Fruit fly (Drosophila melanogaster) whole organism, wandering third instar larva: ENCODE results near the gene p24-2.
A peak's percentile ranks its signal among the peaks of the same experiment; 100 is the strongest.

ENCODE experiments used
- Abd-B ChIP-seq: fragments of >200 bp; optimal IDR thresholded peaks from 2 replicates; lab custom pipeline; 2017; ENCODE audit warnings: missing biosample characterization, missing genetic modification characterization
- CG32264 ChIP-seq: fragments of 200-800 bp; sonication (Bioruptor generic); optimal IDR thresholded peaks from 2 replicates; lab custom pipeline; 2016; ENCODE audit warnings: missing biosample characterization, missing genetic modification characterization
- CG9705 ChIP-seq: fragments of 200-800 bp; sonication (Bioruptor generic); optimal IDR thresholded peaks from 2 replicates; lab custom pipeline; 2018; ENCODE audit warnings: missing biosample characterization, mild to moderate bottlenecking, missing genetic modification characterization
- CrebA ChIP-seq: fragments of 200-800 bp; sonication (Bioruptor generic); optimal IDR thresholded peaks from 2 replicates; lab custom pipeline; 2016; ENCODE audit warnings: missing biosample characterization, mild to moderate bottlenecking, missing genetic modification characterization, borderline replicate concordance
- Dfd ChIP-seq: fragments of >200 bp; optimal IDR thresholded peaks from 2 replicates; lab custom pipeline; 2017; ENCODE audit warnings: missing biosample characterization, missing genetic modification characterization
- Dif ChIP-seq: fragments of 200-275, 200-300 bp; sonication (Bioruptor generic); optimal IDR thresholded peaks from 2 replicates; lab custom pipeline; 2018; ENCODE audit warnings: missing biosample characterization, missing genetic modification characterization; ENCODE audit not compliant: partially characterized antibody
- GATAd ChIP-seq: sonication (Bioruptor generic); optimal IDR thresholded peaks from 2 replicates; lab custom pipeline; 2016; ENCODE audit warnings: missing biosample characterization, missing genetic modification characterization
- HLH106 ChIP-seq: fragments of 200-800 bp; optimal IDR thresholded peaks from 3 replicates; lab custom pipeline; 2019; ENCODE audit warnings: missing biosample characterization, mild to moderate bottlenecking, missing genetic modification characterization, moderate library complexity
- Hnf4 ChIP-seq: fragments of 200-800 bp; sonication (Bioruptor generic); optimal IDR thresholded peaks from 2 replicates; lab custom pipeline; 2016; ENCODE audit warnings: missing biosample characterization, mild to moderate bottlenecking, missing genetic modification characterization
- Hr78 ChIP-seq: fragments of >200 bp; optimal IDR thresholded peaks from 2 replicates; lab custom pipeline; 2017; ENCODE audit warnings: missing biosample characterization, missing genetic modification characterization
- Hr83 ChIP-seq: fragments of 200-300 bp; sonication (Bioruptor generic); optimal IDR thresholded peaks from 2 replicates; lab custom pipeline; 2016; ENCODE audit warnings: missing biosample characterization, mild to moderate bottlenecking, missing genetic modification characterization, moderate library complexity; ENCODE audit not compliant: poor library complexity, severe bottlenecking
- Jra ChIP-seq: sonication (Bioruptor generic); optimal IDR thresholded peaks from 2 replicates; lab custom pipeline; 2016; ENCODE audit warnings: missing biosample characterization, missing genetic modification characterization
- Mio ChIP-seq: sonication (Bioruptor generic); optimal IDR thresholded peaks from 2 replicates; lab custom pipeline; 2016; ENCODE audit warnings: missing biosample characterization, missing genetic modification characterization
- Myc ChIP-seq: fragments of >200 bp; optimal IDR thresholded peaks from 2 replicates; lab custom pipeline; 2017
- N ChIP-seq: fragments of >200 bp; optimal IDR thresholded peaks from 2 replicates; lab custom pipeline; 2018; ENCODE audit warnings: missing biosample characterization, missing external identifiers, missing genetic modification characterization
- OdsH ChIP-seq: fragments of 200-800 bp; sonication (Bioruptor generic); optimal IDR thresholded peaks from 2 replicates; lab custom pipeline; 2016; ENCODE audit warnings: missing biosample characterization, mild to moderate bottlenecking, missing genetic modification characterization
- Rel ChIP-seq, 2 experiments: fragments of 200-800 bp; sonication (Bioruptor generic) in 1 of 2; optimal IDR thresholded peaks; 2 replicates in 1 of 2; 3 replicates in 1 of 2; lab custom pipeline; 2016 to 2019; ENCODE audit warnings: mild to moderate bottlenecking in 2 of 2, missing biosample characterization in 2 of 2, missing genetic modification characterization in 2 of 2, moderate library complexity in 1 of 2
- Sp1 ChIP-seq: fragments of 200-800 bp; sonication (Bioruptor generic); optimal IDR thresholded peaks from 3 replicates; lab custom pipeline; 2019; ENCODE audit warnings: missing biosample characterization, mild to moderate bottlenecking, missing genetic modification characterization, moderate library complexity
- Vsx2 ChIP-seq: fragments of 200-300, 225-300 bp; sonication (Bioruptor generic); optimal IDR thresholded peaks from 2 replicates; lab custom pipeline; 2018; ENCODE audit warnings: missing biosample characterization, missing genetic modification characterization; ENCODE audit not compliant: partially characterized antibody
- br ChIP-seq: fragments of 200-800 bp; sonication (Bioruptor generic); optimal IDR thresholded peaks from 2 replicates; lab custom pipeline; 2016; ENCODE audit warnings: missing biosample characterization, missing genetic modification characterization
- brk ChIP-seq: fragments of 200-800 bp; sonication (Bioruptor generic); optimal IDR thresholded peaks from 2 replicates; lab custom pipeline; 2016; ENCODE audit warnings: missing biosample characterization, mild to moderate bottlenecking, missing genetic modification characterization
- dl ChIP-seq, 2 experiments: fragments of 175-275, 200-275 bp in 1 of 2; fragments of 200-275 bp in 1 of 2; sonication (Bioruptor generic); optimal IDR thresholded peaks; lab custom pipeline; 2018; ENCODE audit warnings: mild to moderate bottlenecking in 2 of 2, missing biosample characterization in 2 of 2, missing genetic modification characterization in 2 of 2, moderate library complexity in 2 of 2; ENCODE audit not compliant: partially characterized antibody in 2 of 2, insufficient read depth in 1 of 2
- dmrt93B ChIP-seq: fragments of 200-800 bp; sonication (Bioruptor generic); optimal IDR thresholded peaks from 2 replicates; lab custom pipeline; 2018; ENCODE audit warnings: missing biosample characterization, mild to moderate bottlenecking, missing genetic modification characterization
- dsf ChIP-seq: sonication (Bioruptor generic); optimal IDR thresholded peaks from 2 replicates; lab custom pipeline; 2016; ENCODE audit warnings: missing biosample characterization, missing genetic modification characterization, borderline replicate concordance
- ey ChIP-seq: fragments of 200-800 bp; sonication (Bioruptor generic); optimal IDR thresholded peaks from 2 replicates; lab custom pipeline; 2016; ENCODE audit warnings: missing biosample characterization, missing genetic modification characterization
- foxo ChIP-seq, 2 experiments: fragments of 200-800 bp; sonication (Bioruptor generic); optimal IDR thresholded peaks; 2 replicates in 1 of 2; 3 replicates in 1 of 2; lab custom pipeline; 2016 to 2017; ENCODE audit warnings: missing biosample characterization in 2 of 2, missing genetic modification characterization in 2 of 2
- fru ChIP-seq: fragments of 200-800 bp; sonication (Bioruptor generic); optimal IDR thresholded peaks from 3 replicates; lab custom pipeline; 2016; ENCODE audit warnings: missing biosample characterization, mild to moderate bottlenecking, missing genetic modification characterization
- h ChIP-seq: fragments of 200-800 bp; sonication (Bioruptor generic); optimal IDR thresholded peaks from 3 replicates; lab custom pipeline; 2016; ENCODE audit warnings: missing biosample characterization, mild to moderate bottlenecking, missing genetic modification characterization
- jim ChIP-seq: fragments of 175-275, 200-325 bp; sonication (Bioruptor generic); optimal IDR thresholded peaks from 2 replicates; lab custom pipeline; 2016; ENCODE audit warnings: missing biosample characterization, mild to moderate bottlenecking, missing genetic modification characterization
- lola ChIP-seq: fragments of >200 bp; optimal IDR thresholded peaks from 2 replicates; lab custom pipeline; 2017; ENCODE audit warnings: missing biosample characterization, missing genetic modification characterization
- pan ChIP-seq: fragments of >200 bp; optimal IDR thresholded peaks from 2 replicates; lab custom pipeline; 2017
- psq ChIP-seq: fragments of 200-800 bp; sonication (Bioruptor generic); optimal IDR thresholded peaks from 3 replicates; lab custom pipeline; 2017; ENCODE audit warnings: missing biosample characterization, mild to moderate bottlenecking, missing genetic modification characterization, moderate library complexity
- rgr ChIP-seq: fragments of 200-800 bp; sonication (Bioruptor generic); optimal IDR thresholded peaks from 3 replicates; lab custom pipeline; 2016; ENCODE audit warnings: missing biosample characterization, mild to moderate bottlenecking, missing genetic modification characterization
- sage ChIP-seq: fragments of 200-800 bp; sonication (Bioruptor generic); optimal IDR thresholded peaks from 2 replicates; lab custom pipeline; 2016; ENCODE audit warnings: missing biosample characterization, mild to moderate bottlenecking, missing genetic modification characterization
- sv ChIP-seq: fragments of 200-800 bp; sonication (Bioruptor generic); optimal IDR thresholded peaks from 3 replicates; lab custom pipeline; 2016; ENCODE audit warnings: missing biosample characterization, missing genetic modification characterization
- tai ChIP-seq: sonication (Bioruptor generic); optimal IDR thresholded peaks from 2 replicates; lab custom pipeline; 2016; ENCODE audit warnings: missing biosample characterization, missing genetic modification characterization
- usp ChIP-seq: fragments of >200 bp; optimal IDR thresholded peaks from 2 replicates; lab custom pipeline; 2017; ENCODE audit warnings: missing biosample characterization, missing genetic modification characterization
- woc ChIP-seq: sonication (Bioruptor generic); optimal IDR thresholded peaks from 2 replicates; lab custom pipeline; 2016; ENCODE audit warnings: missing biosample characterization, mild to moderate bottlenecking, missing genetic modification characterization

Gene p24-2

dm6 chr3R:9705008-9705628, 12.5 kb upstream of the p24-2 start, which contains the start of gene Unc-115a:
Unc-115a (minus strand) TSS chr3R:9705417.
- peak; percentile 71 for TF ChIP-seq fru (GFP tag; lab: Kevin White, UChicago)
- no peak for TF ChIP-seq Dfd
- TF ChIP-seq N (GFP tag; lab: Kevin White, UChicago) = no peak
- TF ChIP-seq Hnf4 = no peak
- peak; percentile 56 for TF ChIP-seq Dif (GFP tag; lab: Kevin White, UChicago)
- no peak for TF ChIP-seq tai (GFP tag; lab: Kevin White, UChicago)
- peak; percentile 38 for TF ChIP-seq sv (GFP tag; lab: Kevin White, UChicago)
- TF ChIP-seq woc (GFP tag; lab: Kevin White, UChicago) = no peak
- TF ChIP-seq dmrt93B (GFP tag; lab: Kevin White, UChicago) = no peak
- TF ChIP-seq sage (GFP tag; lab: Kevin White, UChicago) = no peak
- TF ChIP-seq Sp1 (GFP tag; lab: Kevin White, UChicago) = peak; percentile 57
- TF ChIP-seq usp (GFP tag; lab: Kevin White, UChicago) = no peak
- TF ChIP-seq Hr83 (GFP tag; lab: Kevin White, UChicago) = peak; percentile 77
- TF ChIP-seq jim (GFP tag; lab: Kevin White, UChicago) = peak; percentile 95
- no peak for TF ChIP-seq dl (GFP tag; optimal IDR thresholded peaks at IDR 0.05; lab: Kevin White, UChicago; ENCODE audit: insufficient read depth in 1 of 2, partially characterized antibody in 2 of 2)
- TF ChIP-seq ey (GFP tag; lab: Kevin White, UChicago) = no peak
- peak; percentile 57 for TF ChIP-seq rgr (GFP tag; lab: Kevin White, UChicago)
- TF ChIP-seq CG32264 = no peak
- no peak for TF ChIP-seq pan (lab: Kevin White, UChicago)
- TF ChIP-seq GATAd (GFP tag; lab: Kevin White, UChicago) = no peak
- no peak for TF ChIP-seq HLH106 (tag; lab: Kevin White, UChicago)
- peak; percentile 57 for TF ChIP-seq h (GFP tag; lab: Kevin White, UChicago)
- peak; percentile 5 for TF ChIP-seq OdsH (GFP tag; lab: Kevin White, UChicago)
- no peak for TF ChIP-seq Abd-B
- no peak for TF ChIP-seq Jra (GFP tag; lab: Kevin White, UChicago)
- TF ChIP-seq brk (GFP tag; lab: Kevin White, UChicago) = no peak
- no peak for TF ChIP-seq foxo (GFP tag; optimal IDR thresholded peaks at IDR 0.05; lab: Kevin White, UChicago)
- TF ChIP-seq Hr78 = no peak
- no peak for TF ChIP-seq lola
- TF ChIP-seq psq (GFP tag; lab: Kevin White, UChicago) = no peak
- no peak for TF ChIP-seq Rel (GFP tag; optimal IDR thresholded peaks at IDR 0.05; lab: Kevin White, UChicago)
- peak; percentile 61 for TF ChIP-seq Rel (tag; optimal IDR thresholded peaks at IDR 0.05; lab: Kevin White, UChicago)
- no peak for TF ChIP-seq dsf (GFP tag; lab: Kevin White, UChicago)
- no peak for TF ChIP-seq CrebA (GFP tag; lab: Kevin White, UChicago)
- no peak for TF ChIP-seq CG9705 (GFP tag; lab: Kevin White, UChicago)
- TF ChIP-seq Vsx2 (GFP tag; lab: Kevin White, UChicago) = no peak
- TF ChIP-seq Mio (GFP tag; lab: Kevin White, UChicago) = no peak
- peak; percentile 86 for TF ChIP-seq Myc (lab: Kevin White, UChicago)
- TF ChIP-seq br (GFP tag; lab: Kevin White, UChicago) = no peak

- TF ChIP-seq tai (GFP tag; lab: Kevin White, UChicago) = no peak
- TF ChIP-seq Myc (lab: Kevin White, UChicago) = no peak
- no peak for TF ChIP-seq Rel (GFP tag; optimal IDR thresholded peaks at IDR 0.05; lab: Kevin White, UChicago)
- TF ChIP-seq Rel (tag; optimal IDR thresholded peaks at IDR 0.05; lab: Kevin White, UChicago) = peak; percentile 77
- TF ChIP-seq Sp1 (GFP tag; lab: Kevin White, UChicago) = no peak
- TF ChIP-seq N (GFP tag; lab: Kevin White, UChicago) = peak; percentile 80
- TF ChIP-seq Hr83 (GFP tag; lab: Kevin White, UChicago) = peak; percentile 70
- no peak for TF ChIP-seq usp (GFP tag; lab: Kevin White, UChicago)
- TF ChIP-seq Hr78 = peak; percentile 23
- peak; percentile 23 for TF ChIP-seq rgr (GFP tag; lab: Kevin White, UChicago)
- peak; percentile 62 for TF ChIP-seq h (GFP tag; lab: Kevin White, UChicago)
- TF ChIP-seq Jra (GFP tag; lab: Kevin White, UChicago) = peak; percentile 62
- no peak for TF ChIP-seq CrebA (GFP tag; lab: Kevin White, UChicago)
- no peak for TF ChIP-seq GATAd (GFP tag; lab: Kevin White, UChicago)
- TF ChIP-seq pan (lab: Kevin White, UChicago) = no peak
- TF ChIP-seq CG9705 (GFP tag; lab: Kevin White, UChicago) = no peak
- peak; percentile 70 for TF ChIP-seq Dif (GFP tag; lab: Kevin White, UChicago)
- no peak for TF ChIP-seq sage (GFP tag; lab: Kevin White, UChicago)
- TF ChIP-seq Vsx2 (GFP tag; lab: Kevin White, UChicago) = no peak
- TF ChIP-seq Mio (GFP tag; lab: Kevin White, UChicago) = no peak
- TF ChIP-seq br (GFP tag; lab: Kevin White, UChicago) = no peak
- no peak for TF ChIP-seq HLH106 (tag; lab: Kevin White, UChicago)
- no peak for TF ChIP-seq ey (GFP tag; lab: Kevin White, UChicago)
- TF ChIP-seq brk (GFP tag; lab: Kevin White, UChicago) = no peak
- TF ChIP-seq sv (GFP tag; lab: Kevin White, UChicago) = no peak
- TF ChIP-seq lola = no peak
- no peak for TF ChIP-seq fru (GFP tag; lab: Kevin White, UChicago)
- TF ChIP-seq dl (GFP tag; optimal IDR thresholded peaks at IDR 0.05; lab: Kevin White, UChicago; ENCODE audit: insufficient read depth in 1 of 2, partially characterized antibody in 2 of 2) = peak in 1 of 2 experiments; percentile 75
- TF ChIP-seq psq (GFP tag; lab: Kevin White, UChicago) = peak; percentile 6
- no peak for TF ChIP-seq Abd-B
- peak; percentile 77 for TF ChIP-seq Dfd
- TF ChIP-seq dmrt93B (GFP tag; lab: Kevin White, UChicago) = no peak
- no peak for TF ChIP-seq woc (GFP tag; lab: Kevin White, UChicago)
- no peak for TF ChIP-seq OdsH (GFP tag; lab: Kevin White, UChicago)
- peak in 1 of 2 experiments; percentile 47 for TF ChIP-seq foxo (GFP tag; optimal IDR thresholded peaks at IDR 0.05; lab: Kevin White, UChicago)
- TF ChIP-seq Hnf4 = no peak
Measured at dm6 chr3R:9704183-9705007, 11.8 kb upstream of the p24-2 start.
